Worm (Caenorhabditis elegans) whole organism, L4/young adult: ENCODE results near the gene ctsa-3.2.

Experiments
- W03F9.2 ChIP-seq: fragments of 150-350 bp; optimal IDR thresholded peaks from 2 replicates; lab custom pipeline; 2014; ENCODE audit warnings: missing biosample characterization, missing genetic modification characterization
- dao-5 ChIP-seq: sonication (generic microtip); optimal IDR thresholded peaks from 2 replicates; lab custom pipeline; 2016; ENCODE audit warnings: missing genotype, missing genetic modification characterization, moderate library complexity, missing compliant biosample characterization
- him-1 ChIP-seq: sonication (generic microtip); optimal IDR thresholded peaks from 2 replicates; lab custom pipeline; 2016; ENCODE audit warnings: missing genotype, missing genetic modification reagents, missing genetic modification characterization, missing compliant biosample characterization

The ctsa-3.2 gene

DNA sequence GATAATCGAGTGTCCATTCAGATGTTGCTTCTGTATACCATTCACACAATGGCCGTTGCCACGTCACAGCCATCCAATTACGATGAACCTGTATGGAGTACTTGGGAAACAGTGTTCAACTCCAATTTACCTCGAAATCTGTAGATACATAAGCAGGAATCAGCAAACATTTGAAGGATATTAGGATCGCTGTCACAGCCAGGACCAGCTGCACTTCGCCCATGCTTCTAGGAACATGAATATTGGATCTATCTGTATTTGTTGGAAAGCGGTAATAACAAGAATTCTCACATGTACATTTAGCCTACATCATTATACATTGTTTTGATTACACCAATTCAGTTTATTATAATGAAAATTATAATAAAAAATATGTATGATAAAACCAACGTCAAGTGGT is 11.2 kb downstream of the ctsa-3.2 start, which contains the start of gene algn-8:
Gene algn-8, minus strand, starts transcription at position 227 of the 400 bp plus-strand sequence.
- TF ChIP-seq dao-5 (tag; lab: Kevin White, UChicago) (no peak), him-1 (tag; lab: Kevin White, UChicago) (no peak), W03F9.2 (tag; lab: Kevin White, UChicago) (no peak)

DNA sequence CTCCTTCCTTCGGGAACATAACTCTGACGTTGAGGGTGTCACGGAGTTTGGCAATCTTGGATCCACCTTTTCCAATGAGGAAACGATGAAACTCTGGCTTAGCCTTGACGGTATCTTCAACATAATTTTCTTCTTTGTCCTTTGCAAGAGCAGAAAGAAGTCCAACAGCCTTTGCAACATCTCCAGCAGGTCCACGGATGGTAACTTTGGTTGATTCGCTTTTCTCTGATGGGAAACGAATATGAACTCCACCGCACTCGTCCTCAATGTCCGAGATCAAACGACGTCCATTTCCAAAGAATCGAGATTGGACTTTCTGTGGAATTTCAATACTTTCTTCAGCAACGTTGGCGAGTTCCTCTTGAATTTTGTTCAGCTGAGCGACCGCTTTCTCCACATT is 13.6 kb downstream of the ctsa-3.2 start:
- TF ChIP-seq him-1 (tag; lab: Kevin White, UChicago): no peak
- no peak for TF ChIP-seq dao-5 (tag; lab: Kevin White, UChicago)
- no peak for TF ChIP-seq W03F9.2 (tag; lab: Kevin White, UChicago)

DNA sequence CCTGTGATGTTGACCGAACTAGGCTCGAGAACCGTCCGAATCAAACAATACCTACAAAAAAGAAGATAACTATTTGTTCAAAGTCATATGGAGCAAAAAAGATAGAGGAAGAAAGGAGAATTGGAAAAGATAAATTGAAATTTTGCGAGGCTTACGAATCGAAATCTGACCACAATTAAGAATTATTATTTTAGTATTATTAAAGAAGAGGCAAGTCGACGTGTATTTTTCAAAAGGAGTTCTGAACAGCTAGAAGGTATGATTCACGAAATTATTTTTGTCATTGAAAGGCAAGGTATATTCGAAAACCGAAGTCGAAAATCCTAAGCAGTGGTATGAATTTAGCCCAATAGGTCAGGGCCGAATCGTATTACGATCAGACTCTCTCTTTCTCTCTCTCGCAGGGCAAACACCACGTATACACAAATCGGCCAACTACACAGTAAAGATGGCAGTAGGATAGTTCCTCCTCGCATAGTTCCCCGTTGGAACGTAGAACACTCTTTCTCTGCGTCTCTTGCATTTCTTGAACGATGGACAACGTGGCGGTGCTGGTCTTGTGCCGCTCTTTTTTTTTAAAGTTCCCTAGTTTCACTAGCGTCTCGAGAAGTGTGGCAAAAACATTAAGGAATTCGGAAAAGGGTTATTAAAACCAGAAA is 16.2 kb downstream of the ctsa-3.2 start, which contains the start of gene vgln-1:
Gene vgln-1, minus strand, starts transcription at position 51 of the 659 bp plus-strand sequence.
- TF ChIP-seq dao-5 (tag; lab: Kevin White, UChicago) (no peak), W03F9.2 (tag; lab: Kevin White, UChicago) (no peak), him-1 (tag; lab: Kevin White, UChicago) (no peak)

DNA sequence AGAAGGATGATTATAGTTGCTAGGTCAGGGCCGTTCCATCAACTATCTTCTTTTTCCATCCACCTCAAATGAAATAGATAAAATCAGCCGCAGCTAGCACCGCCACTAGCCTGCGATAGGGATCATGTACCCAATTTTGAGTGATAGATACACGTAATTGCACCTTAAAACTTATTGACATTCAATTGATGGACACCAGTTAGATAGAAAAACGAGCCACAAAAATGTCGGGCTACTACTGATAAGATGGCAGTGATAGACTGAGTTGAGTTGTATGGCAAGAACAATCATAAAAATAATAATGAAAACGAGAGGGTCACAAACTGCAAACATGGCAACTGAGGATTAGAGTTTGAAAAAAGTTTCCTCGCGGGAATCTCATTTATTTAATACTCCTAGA is 16.8 kb downstream of the ctsa-3.2 start:
- no peak for TF ChIP-seq W03F9.2 (tag; lab: Kevin White, UChicago)
- no peak for TF ChIP-seq dao-5 (tag; lab: Kevin White, UChicago)
- TF ChIP-seq him-1 (tag; lab: Kevin White, UChicago): no peak

DNA sequence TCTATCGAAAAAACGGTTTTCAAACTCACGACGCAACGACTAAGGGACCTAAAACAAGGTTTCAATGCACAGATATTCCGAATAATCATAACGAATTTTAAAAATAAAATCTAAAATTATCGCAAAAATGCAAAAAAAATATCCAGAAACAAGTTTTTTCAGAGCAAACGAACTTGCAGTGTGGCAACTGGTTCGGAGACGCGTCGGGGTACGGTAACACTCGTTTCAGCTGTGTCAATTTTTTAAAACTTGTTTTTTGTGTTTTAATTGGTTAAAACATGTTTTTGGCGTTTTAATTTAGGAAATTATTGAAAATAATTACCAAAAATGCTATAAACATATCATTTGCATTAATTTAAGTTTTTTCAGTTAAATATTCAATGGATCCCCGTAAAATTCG is 17.4 kb downstream of the ctsa-3.2 start, which contains the start of gene C08H9.16:
Gene C08H9.16, plus strand, starts transcription at position 370 of the 400 bp plus-strand sequence.
- no peak for TF ChIP-seq him-1 (tag; lab: Kevin White, UChicago)
- TF ChIP-seq W03F9.2 (tag; lab: Kevin White, UChicago): peak; percentile 74

DNA sequence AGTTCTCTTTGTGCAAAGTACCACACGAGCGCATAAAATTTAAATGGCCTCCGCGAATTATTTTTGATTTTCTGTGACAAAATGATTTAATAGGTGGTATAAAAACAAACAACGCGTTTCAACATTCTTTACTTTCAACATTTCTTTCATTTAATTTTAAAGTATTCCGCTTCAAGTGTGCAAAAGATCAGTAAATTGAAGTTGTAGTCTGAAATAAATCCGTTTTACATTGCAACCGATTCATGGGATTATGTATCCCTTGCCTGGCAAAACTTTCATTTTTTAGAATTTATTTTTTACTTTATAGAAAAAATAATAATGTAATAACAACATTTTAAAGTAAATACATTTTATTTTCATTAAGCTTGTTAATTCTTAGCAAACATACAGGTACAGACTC is 19.5 kb downstream of the ctsa-3.2 start, which contains the start of gene F26C11.1:
Gene F26C11.1, plus strand, starts transcription at position 301 of the 400 bp plus-strand sequence.
- TF ChIP-seq him-1 (tag; lab: Kevin White, UChicago): no peak
- no peak for TF ChIP-seq dao-5 (tag; lab: Kevin White, UChicago)
- TF ChIP-seq W03F9.2 (tag; lab: Kevin White, UChicago): no peak

DNA sequence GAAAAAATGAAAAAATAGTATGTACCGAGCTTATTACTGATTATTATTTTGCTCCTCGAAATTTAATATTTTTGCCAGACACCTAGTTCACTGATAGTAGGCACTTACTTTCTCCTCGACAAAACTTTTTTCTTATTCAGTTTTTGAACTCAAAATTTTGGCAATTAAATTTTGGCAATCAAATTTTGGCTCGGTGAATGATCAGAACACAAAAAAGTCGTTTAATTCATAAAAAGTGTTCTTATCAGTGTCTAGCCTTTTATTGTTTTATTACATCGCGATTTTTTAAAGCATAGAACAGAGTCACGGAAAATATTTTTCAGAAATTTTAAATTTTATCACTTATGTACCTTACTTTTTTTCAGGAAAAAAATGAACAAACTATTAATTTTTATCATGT is 20.2 kb downstream of the ctsa-3.2 start:
- TF ChIP-seq him-1 (tag; lab: Kevin White, UChicago): no peak
- no peak for TF ChIP-seq dao-5 (tag; lab: Kevin White, UChicago)
- no peak for TF ChIP-seq W03F9.2 (tag; lab: Kevin White, UChicago)

DNA sequence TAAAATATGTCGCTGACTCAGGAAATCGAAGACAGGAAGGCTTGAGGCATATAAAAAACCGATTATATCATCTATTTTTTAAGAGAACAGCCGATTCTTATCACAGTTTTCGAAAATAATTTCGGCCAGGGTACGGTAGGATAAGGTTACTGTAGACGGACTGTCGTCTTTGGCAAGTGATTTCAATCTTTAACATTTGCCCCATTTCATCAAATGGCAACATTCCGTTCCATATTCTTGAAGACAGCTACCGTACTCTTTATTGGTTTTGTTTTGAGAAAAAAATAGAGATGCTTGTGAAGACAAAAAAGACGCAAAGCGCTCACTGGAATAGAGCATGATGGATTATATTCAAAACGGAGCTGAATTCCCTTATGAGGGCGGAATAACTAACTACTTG is 23.8 kb downstream of the ctsa-3.2 start:
- TF ChIP-seq him-1 (tag; lab: Kevin White, UChicago): no peak
- no peak for TF ChIP-seq dao-5 (tag; lab: Kevin White, UChicago)
- no peak for TF ChIP-seq W03F9.2 (tag; lab: Kevin White, UChicago)

DNA sequence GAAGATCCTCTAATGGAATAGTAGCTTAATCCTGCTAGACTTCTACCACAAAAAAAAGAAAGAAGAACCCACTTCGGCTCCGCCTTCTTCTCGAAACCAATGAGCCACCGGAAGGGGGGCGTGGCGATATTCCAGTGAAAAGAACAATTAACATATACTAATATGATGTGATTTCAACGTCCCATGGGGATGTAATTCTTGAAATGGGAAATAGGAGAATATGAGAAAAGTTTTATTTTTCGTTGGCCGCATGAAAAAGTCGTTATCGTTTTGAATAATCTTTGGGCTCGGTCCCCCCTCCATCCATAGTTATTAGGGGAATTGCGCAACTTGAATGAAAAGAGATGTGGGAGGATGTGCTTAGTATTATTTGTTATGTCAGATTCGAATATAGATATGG is 25.3 kb downstream of the ctsa-3.2 start, which contains the start of gene unc-4:
Gene unc-4, minus strand, starts transcription at position 101 of the 400 bp plus-strand sequence.
- TF ChIP-seq him-1 (tag; lab: Kevin White, UChicago) (no peak), W03F9.2 (tag; lab: Kevin White, UChicago) (no peak), dao-5 (tag; lab: Kevin White, UChicago) (no peak)

DNA sequence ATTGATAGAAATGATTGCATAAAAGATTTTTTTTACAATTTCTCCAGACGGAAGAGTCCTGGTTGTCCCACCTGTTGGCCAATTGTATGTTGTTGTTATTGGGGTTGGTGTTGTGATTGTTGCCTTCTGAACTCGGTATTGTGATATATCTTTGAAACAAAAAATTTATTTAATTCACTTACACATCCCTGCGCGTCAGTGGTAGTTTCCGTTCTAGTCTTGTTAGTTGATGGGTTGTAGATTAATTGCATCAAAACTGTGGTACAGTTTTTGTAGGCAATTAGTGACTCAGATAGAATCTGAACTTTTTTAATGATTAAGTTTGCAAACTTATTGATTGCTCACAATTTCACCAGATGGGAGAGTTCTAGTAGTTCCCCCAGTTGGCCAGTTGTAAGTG is 29.5 kb downstream of the ctsa-3.2 start:
- no peak for TF ChIP-seq dao-5 (tag; lab: Kevin White, UChicago)
- TF ChIP-seq him-1 (tag; lab: Kevin White, UChicago): no peak
- no peak for TF ChIP-seq W03F9.2 (tag; lab: Kevin White, UChicago)

DNA sequence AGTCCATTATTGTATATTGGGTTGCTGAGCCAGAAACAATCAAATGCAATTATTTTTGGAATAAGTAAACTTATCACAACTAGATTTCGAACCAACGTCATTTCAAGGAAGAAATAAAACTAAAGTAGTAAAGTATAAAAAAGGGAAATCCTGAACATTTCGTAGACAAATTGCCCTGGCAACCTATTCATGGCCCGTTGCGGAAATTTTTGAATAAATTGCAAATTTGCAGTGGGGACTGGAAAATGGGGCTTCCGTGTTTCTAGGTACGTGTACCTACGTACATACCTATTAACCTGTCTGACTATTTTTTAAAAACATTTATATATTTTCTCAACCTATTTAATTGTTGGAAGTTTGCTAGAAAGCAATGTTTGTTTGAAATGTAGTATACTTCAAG is 40.0 kb downstream of the ctsa-3.2 start, which contains the start of gene F26C11.3:
Gene F26C11.3, minus strand, starts transcription at position 101 of the 400 bp plus-strand sequence.
- no peak for TF ChIP-seq W03F9.2 (tag; lab: Kevin White, UChicago)
- TF ChIP-seq dao-5 (tag; lab: Kevin White, UChicago): no peak
- TF ChIP-seq him-1 (tag; lab: Kevin White, UChicago): no peak

DNA sequence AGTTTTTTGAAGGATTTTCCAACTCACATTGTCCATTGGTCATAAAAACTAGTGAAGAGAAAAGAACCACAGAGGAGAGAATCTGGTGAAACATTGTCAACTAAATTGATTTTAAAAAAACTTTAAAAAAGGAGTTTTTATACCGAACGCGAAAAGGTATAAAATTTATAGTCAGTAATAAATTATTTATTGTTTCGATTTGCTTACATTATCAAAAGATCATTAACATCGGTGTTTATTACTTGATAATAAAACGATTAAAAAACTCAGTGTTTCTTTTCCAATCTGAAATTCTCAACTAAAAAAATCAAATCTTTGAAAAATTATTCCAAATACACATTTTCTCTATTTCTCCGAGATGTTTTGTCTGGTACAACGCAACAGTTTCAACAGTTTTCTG is 41.2 kb downstream of the ctsa-3.2 start, which contains the start of gene F26C11.4:
Gene F26C11.4, minus strand, starts transcription at position 101 of the 400 bp plus-strand sequence.
- TF ChIP-seq him-1 (tag; lab: Kevin White, UChicago) (no peak), dao-5 (tag; lab: Kevin White, UChicago) (no peak), W03F9.2 (tag; lab: Kevin White, UChicago) (no peak)

DNA sequence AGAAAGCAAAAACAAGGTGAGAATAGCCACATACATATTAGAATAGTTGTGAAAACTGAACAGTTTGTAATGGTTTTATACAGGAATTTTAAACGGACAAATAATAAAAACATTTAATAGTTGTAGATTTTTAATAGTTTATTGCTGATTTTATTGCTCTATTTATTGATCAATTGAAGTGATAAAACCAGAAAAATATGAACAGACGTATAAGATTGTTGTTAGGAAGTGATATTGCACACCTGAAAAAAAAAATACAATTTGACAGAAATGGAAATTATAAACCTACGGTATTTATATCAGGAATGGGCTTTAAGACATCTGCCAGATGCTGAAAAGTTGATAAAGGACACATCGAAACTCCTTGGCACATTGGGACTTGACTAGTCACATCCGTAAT is 42.9 kb downstream of the ctsa-3.2 start, which contains the start of gene C05C10.8:
Gene C05C10.8, minus strand, starts transcription at position 101 of the 400 bp plus-strand sequence.
- TF ChIP-seq W03F9.2 (tag; lab: Kevin White, UChicago): no peak
- TF ChIP-seq him-1 (tag; lab: Kevin White, UChicago): no peak
- TF ChIP-seq dao-5 (tag; lab: Kevin White, UChicago): no peak
